Worm (Caenorhabditis elegans) whole organism, L2 larva: ENCODE results near the gene F14B8.4.

Experiments used
- aly-2 ChIP-seq: fragments of 150-350 bp; optimal IDR thresholded peaks from 2 replicates; lab custom pipeline; 2014; ENCODE audit warnings: missing biosample characterization, missing genetic modification characterization
- egl-27 ChIP-seq: sonication (generic microtip); optimal IDR thresholded peaks from 3 replicates; lab custom pipeline; 2017; ENCODE audit warnings: missing biosample characterization, missing genetic modification reagents, missing genetic modification characterization
- elt-1 ChIP-seq: fragments of 150-350 bp; optimal IDR thresholded peaks from 2 replicates; lab custom pipeline; 2014; ENCODE audit warnings: missing biosample characterization, missing genetic modification characterization
- fos-1 ChIP-seq: fragments of 150-350 bp; optimal IDR thresholded peaks from 2 replicates; lab custom pipeline; 2014; ENCODE audit warnings: missing biosample characterization, missing genetic modification characterization
- mdl-1 ChIP-seq, 2 experiments: fragments of 150-350 bp in 1 of 2; sonication (generic microtip) in 1 of 2; optimal IDR thresholded peaks; 2 replicates each; lab custom pipeline; 2017; ENCODE audit warnings: missing biosample characterization in 2 of 2, missing genetic modification characterization in 2 of 2
- nhr-11 ChIP-seq: fragments of 150-350 bp; optimal IDR thresholded peaks from 2 replicates; lab custom pipeline; 2014; ENCODE audit warnings: missing biosample characterization, missing genetic modification characterization
- nhr-12 ChIP-seq: fragments of 150-350 bp; optimal IDR thresholded peaks from 2 replicates; lab custom pipeline; 2014; ENCODE audit warnings: missing biosample characterization, missing genetic modification characterization
- nhr-129 ChIP-seq: fragments of 150-350 bp; optimal IDR thresholded peaks from 2 replicates; lab custom pipeline; 2014; ENCODE audit warnings: missing biosample characterization, missing genetic modification characterization
- nhr-6 ChIP-seq: fragments of 150-350 bp; optimal IDR thresholded peaks from 2 replicates; lab custom pipeline; 2014; ENCODE audit warnings: missing biosample characterization, missing genetic modification characterization
- unc-39 ChIP-seq: fragments of 150-350 bp; optimal IDR thresholded peaks from 2 replicates; lab custom pipeline; 2014; ENCODE audit warnings: missing biosample characterization, missing genetic modification characterization
- ztf-11 ChIP-seq: sonication (generic microtip); optimal IDR thresholded peaks from 2 replicates; lab custom pipeline; 2017; ENCODE audit warnings: missing biosample characterization, missing genetic modification characterization

ce11 chrX:6935430-6935829, 35.7 kb upstream of the F14B8.4 start, which contains the start of gene C16E9.2:
- no peak for TF ChIP-seq ztf-11 (tag; lab: Kevin White, UChicago)
- TF ChIP-seq nhr-129 (tag; lab: Kevin White, UChicago) = no peak
- no peak for TF ChIP-seq unc-39
- TF ChIP-seq elt-1 (tag; lab: Kevin White, UChicago) = no peak
- no peak for TF ChIP-seq aly-2 (tag; lab: Kevin White, UChicago)
- no peak for TF ChIP-seq egl-27 (tag; lab: Kevin White, UChicago)
- TF ChIP-seq nhr-6 = no peak
- no peak for TF ChIP-seq fos-1
- TF ChIP-seq nhr-12 (tag; lab: Kevin White, UChicago) = no peak
- TF ChIP-seq mdl-1 (tag; optimal IDR thresholded peaks at IDR 0.05; lab: Kevin White, UChicago) = no peak
- no peak for TF ChIP-seq nhr-11
